Fruit fly (Drosophila melanogaster) whole organism, wandering third instar larva: ENCODE data around the gene D2hgdh.

Experiments
- Abd-B ChIP-seq: fragments of >200 bp; optimal IDR thresholded peaks from 2 replicates; lab custom pipeline; 2017; ENCODE audit warnings: missing biosample characterization, missing genetic modification characterization
- CrebA ChIP-seq: fragments of 200-800 bp; sonication (Bioruptor generic); optimal IDR thresholded peaks from 2 replicates; lab custom pipeline; 2016; ENCODE audit warnings: missing biosample characterization, mild to moderate bottlenecking, missing genetic modification characterization, borderline replicate concordance
- Dfd ChIP-seq: fragments of >200 bp; optimal IDR thresholded peaks from 2 replicates; lab custom pipeline; 2017; ENCODE audit warnings: missing biosample characterization, missing genetic modification characterization
- HLH106 ChIP-seq: fragments of 200-800 bp; optimal IDR thresholded peaks from 3 replicates; lab custom pipeline; 2019; ENCODE audit warnings: missing biosample characterization, mild to moderate bottlenecking, missing genetic modification characterization, moderate library complexity
- Hr83 ChIP-seq: fragments of 200-300 bp; sonication (Bioruptor generic); optimal IDR thresholded peaks from 2 replicates; lab custom pipeline; 2016; ENCODE audit warnings: missing biosample characterization, mild to moderate bottlenecking, missing genetic modification characterization, moderate library complexity; ENCODE audit not compliant: poor library complexity, severe bottlenecking
- Jra ChIP-seq: sonication (Bioruptor generic); optimal IDR thresholded peaks from 2 replicates; lab custom pipeline; 2016; ENCODE audit warnings: missing biosample characterization, missing genetic modification characterization
- Sp1 ChIP-seq: fragments of 200-800 bp; sonication (Bioruptor generic); optimal IDR thresholded peaks from 3 replicates; lab custom pipeline; 2019; ENCODE audit warnings: missing biosample characterization, mild to moderate bottlenecking, missing genetic modification characterization, moderate library complexity
- br ChIP-seq: fragments of 200-800 bp; sonication (Bioruptor generic); optimal IDR thresholded peaks from 2 replicates; lab custom pipeline; 2016; ENCODE audit warnings: missing biosample characterization, missing genetic modification characterization
- h ChIP-seq: fragments of 200-800 bp; sonication (Bioruptor generic); optimal IDR thresholded peaks from 3 replicates; lab custom pipeline; 2016; ENCODE audit warnings: missing biosample characterization, mild to moderate bottlenecking, missing genetic modification characterization
- pan ChIP-seq: fragments of >200 bp; optimal IDR thresholded peaks from 2 replicates; lab custom pipeline; 2017
- psq ChIP-seq: fragments of 200-800 bp; sonication (Bioruptor generic); optimal IDR thresholded peaks from 3 replicates; lab custom pipeline; 2017; ENCODE audit warnings: missing biosample characterization, mild to moderate bottlenecking, missing genetic modification characterization, moderate library complexity

dm6 chrX:2123965-2124688 is 17.2 kb upstream of the D2hgdh start:
- peak; percentile 97 for TF ChIP-seq psq (GFP tag; lab: Kevin White, UChicago)
- TF ChIP-seq br (GFP tag; lab: Kevin White, UChicago) = peak; percentile 10
- peak; percentile 60 for TF ChIP-seq Dfd (GFP tag; lab: Kevin White, UChicago)
- peak; percentile 97 for TF ChIP-seq HLH106 (tag; lab: Kevin White, UChicago)
- peak; percentile 28 for TF ChIP-seq Hr83
- no peak for TF ChIP-seq pan (lab: Kevin White, UChicago)
- peak; percentile 96 for TF ChIP-seq Sp1
- TF ChIP-seq h (GFP tag; lab: Kevin White, UChicago) = peak; percentile 66
- TF ChIP-seq Jra (GFP tag; lab: Kevin White, UChicago) = no peak
- peak; percentile 85 for TF ChIP-seq CrebA (GFP tag; lab: Kevin White, UChicago)
- no peak for TF ChIP-seq Abd-B (GFP tag; lab: Kevin White, UChicago)
